Worm (Caenorhabditis elegans) whole organism, late embryonic: ENCODE data around the gene C44C10.12.

Experiments
- ceh-9 ChIP-seq: sonication (generic microtip); optimal IDR thresholded peaks from 2 replicates; lab custom pipeline; 2016; ENCODE audit warnings: mild to moderate bottlenecking, missing genetic modification characterization, inconsistent platforms, missing compliant biosample characterization
- mec-3 ChIP-seq: sonication (generic microtip); optimal IDR thresholded peaks from 2 replicates; lab custom pipeline; 2016; ENCODE audit warnings: borderline replicate concordance, missing genetic modification characterization, missing compliant biosample characterization
- pqm-1 ChIP-seq: sonication (generic microtip); optimal IDR thresholded peaks from 2 replicates; lab custom pipeline; 2016; ENCODE audit warnings: missing genetic modification characterization, missing compliant biosample characterization

ce11 chrX:11718751-11719150 lies 22.0 kb downstream of the C44C10.12 start:
- TF ChIP-seq mec-3 (no peak), pqm-1 (tag; lab: Kevin White, UChicago) (no peak), ceh-9 (no peak)
